Worm (Caenorhabditis elegans): ENCODE results near the gene F18E9.8.

ce11 chrX:8612278-8612677 is 30.9 kb upstream of the F18E9.8 start:
- no peak for TF ChIP-seq ama-1 (optimal IDR thresholded peaks at IDR 0.05)
- TF ChIP-seq scrt-1 (GFP tag; IDR thresholded peaks at IDR 0.05), result no peak
- no peak for TF ChIP-seq hnd-1 (tag; optimal IDR thresholded peaks at IDR 0.05)
- TF ChIP-seq flt-1 (GFP tag; IDR thresholded peaks at IDR 0.05), result no peak
- TF ChIP-seq ceh-13 (GFP tag; optimal IDR thresholded peaks at IDR 0.05), result no peak
- no peak for TF ChIP-seq sea-1 (GFP tag; conservative IDR thresholded peaks at IDR 0.05)
